Fruit fly (Drosophila melanogaster) whole organism, prepupa: Measurements from ENCODE around the gene ETHR.

Experiments
- Blimp-1 ChIP-seq: fragments of 200-800 bp; sonication (Bioruptor generic); optimal IDR thresholded peaks from 3 replicates; lab custom pipeline; 2017; ENCODE audit warnings: missing biosample characterization, missing genetic modification characterization, mild to moderate bottlenecking, moderate library complexity, missing genetic modification reagents
- CG10631 ChIP-seq: fragments of 200-800 bp; sonication (Bioruptor generic); optimal IDR thresholded peaks from 2 replicates; lab custom pipeline; 2016; ENCODE audit warnings: missing biosample characterization, missing genetic modification characterization
- CG10669 ChIP-seq: fragments of 200-800 bp; sonication (Bioruptor generic); optimal IDR thresholded peaks from 3 replicates; lab custom pipeline; 2018; ENCODE audit warnings: missing biosample characterization, mild to moderate bottlenecking, missing genetic modification characterization, moderate library complexity
- CG11762 ChIP-seq: fragments of 200-800 bp; sonication (Bioruptor generic); optimal IDR thresholded peaks from 3 replicates; lab custom pipeline; 2016; ENCODE audit warnings: missing biosample characterization, missing genetic modification characterization; ENCODE audit not compliant: insufficient read depth
- CG11902 ChIP-seq: fragments of 200-800 bp; sonication (Bioruptor generic); optimal IDR thresholded peaks from 3 replicates; lab custom pipeline; 2016; ENCODE audit warnings: missing biosample characterization, missing genetic modification characterization
- CG1621 ChIP-seq: fragments of 200-800 bp; sonication (Bioruptor generic); optimal IDR thresholded peaks from 3 replicates; lab custom pipeline; 2018; ENCODE audit warnings: missing biosample characterization, mild to moderate bottlenecking, missing genetic modification characterization
- CG16779 ChIP-seq: fragments of 200-800 bp; sonication (Bioruptor generic); optimal IDR thresholded peaks from 3 replicates; lab custom pipeline; 2017; ENCODE audit warnings: missing biosample characterization, mild to moderate bottlenecking, missing genetic modification characterization
- CG32006 ChIP-seq: fragments of 200-800 bp; sonication (Bioruptor generic); optimal IDR thresholded peaks from 3 replicates; lab custom pipeline; 2017; ENCODE audit warnings: missing biosample characterization, mild to moderate bottlenecking, missing genetic modification characterization
- CG34406 ChIP-seq: fragments of 200-800 bp; sonication (Bioruptor generic); optimal IDR thresholded peaks from 3 replicates; lab custom pipeline; 2016; ENCODE audit warnings: missing biosample characterization, missing genetic modification characterization
- CG3919 ChIP-seq: fragments of 200-800 bp; sonication (Bioruptor generic); optimal IDR thresholded peaks from 3 replicates; lab custom pipeline; 2016; ENCODE audit warnings: missing biosample characterization, missing genetic modification characterization
- CG6163 ChIP-seq: fragments of 200-800 bp; sonication (Bioruptor generic); IDR thresholded peaks from 3 replicates; pipeline ENCODE4 v1.3.6; 2022; ENCODE audit warnings: missing biosample characterization, missing genetic modification characterization
- CG6276 ChIP-seq: fragments of 200-800 bp; sonication (Bioruptor generic); optimal IDR thresholded peaks from 2 replicates; lab custom pipeline; 2017; ENCODE audit warnings: missing biosample characterization, mild to moderate bottlenecking, missing genetic modification characterization
- CG6792 ChIP-seq: fragments of 200-800 bp; sonication (Bioruptor generic); optimal IDR thresholded peaks from 3 replicates; lab custom pipeline; 2016; ENCODE audit warnings: missing biosample characterization, missing genetic modification characterization
- CG7368 ChIP-seq: fragments of 200-800 bp; sonication (Bioruptor generic); optimal IDR thresholded peaks from 3 replicates; lab custom pipeline; 2016; ENCODE audit warnings: missing biosample characterization, missing genetic modification characterization
- CG8119 ChIP-seq: fragments of 200-800 bp; sonication (Bioruptor generic); IDR thresholded peaks from 3 replicates; pipeline ENCODE4 v1.3.6; 2022; ENCODE audit warnings: missing biosample characterization, missing genetic modification characterization
- CG9139 ChIP-seq: fragments of 200-800 bp; sonication (Bioruptor generic); optimal IDR thresholded peaks from 3 replicates; lab custom pipeline; 2017; ENCODE audit warnings: missing biosample characterization, mild to moderate bottlenecking, missing genetic modification characterization
- Eip75B ChIP-seq: fragments of 200-800 bp; sonication (Bioruptor generic); optimal IDR thresholded peaks from 3 replicates; lab custom pipeline; 2016; ENCODE audit warnings: missing biosample characterization, missing genetic modification characterization
- Eip78C ChIP-seq: fragments of 200-800 bp; sonication (Bioruptor generic); peaks from one replicate; lab custom pipeline; 2016; ENCODE audit warnings: missing biosample characterization, missing genetic modification characterization
- Eip93F ChIP-seq: fragments of 200-800 bp; sonication (Bioruptor generic); optimal IDR thresholded peaks from 2 replicates; lab custom pipeline; 2016; ENCODE audit warnings: missing biosample characterization, mild to moderate bottlenecking, missing genetic modification characterization
- Ets96B ChIP-seq: fragments of 200-800 bp; optimal IDR thresholded peaks from 2 replicates; lab custom pipeline; 2019; ENCODE audit warnings: missing biosample characterization, mild to moderate bottlenecking, missing genetic modification characterization, moderate library complexity
- Gug ChIP-seq: fragments of 200-800 bp; sonication (Bioruptor generic); IDR thresholded peaks from 2 replicates; pipeline ENCODE4 v1.3.6; 2022; ENCODE audit warnings: missing biosample characterization, missing genetic modification characterization
- Hr39 ChIP-seq: fragments of 200-800 bp; sonication (Bioruptor generic); optimal IDR thresholded peaks from 2 replicates; lab custom pipeline; 2016; ENCODE audit warnings: missing biosample characterization, missing genetic modification characterization
- Hr4 ChIP-seq: fragments of 200-800 bp; sonication (Bioruptor generic); optimal IDR thresholded peaks from 3 replicates; lab custom pipeline; 2016; ENCODE audit warnings: missing biosample characterization, missing genetic modification characterization
- Met ChIP-seq: fragments of 200-800 bp; sonication (Bioruptor generic); optimal IDR thresholded peaks from 3 replicates; lab custom pipeline; 2016; ENCODE audit warnings: missing biosample characterization, missing genetic modification characterization
- OdsH ChIP-seq: fragments of 200-800 bp; sonication (Bioruptor generic); optimal IDR thresholded peaks from 3 replicates; lab custom pipeline; 2016; ENCODE audit warnings: missing biosample characterization, missing genetic modification characterization
- Sox102F ChIP-seq: fragments of 200-800 bp; sonication (Bioruptor generic); optimal IDR thresholded peaks from 2 replicates; lab custom pipeline; 2016; ENCODE audit warnings: missing biosample characterization, mild to moderate bottlenecking, missing genetic modification characterization
- Sox14 ChIP-seq: fragments of 200-800 bp; sonication (Bioruptor generic); optimal IDR thresholded peaks from 3 replicates; lab custom pipeline; 2016; ENCODE audit warnings: missing biosample characterization, missing genetic modification characterization
- Sox15 ChIP-seq: fragments of 200-800 bp; sonication (Bioruptor generic); optimal IDR thresholded peaks from 3 replicates; lab custom pipeline; 2016; ENCODE audit warnings: missing biosample characterization, missing genetic modification characterization
- achi ChIP-seq: fragments of 200-800 bp; sonication (Bioruptor generic); optimal IDR thresholded peaks from 3 replicates; lab custom pipeline; 2016; ENCODE audit warnings: missing biosample characterization, missing genetic modification characterization
- cyc ChIP-seq: fragments of 200-800 bp; sonication (Bioruptor generic); optimal IDR thresholded peaks from 3 replicates; lab custom pipeline; 2016; ENCODE audit warnings: missing biosample characterization, missing genetic modification characterization
- dac ChIP-seq: fragments of 200-800 bp; sonication (Bioruptor generic); optimal IDR thresholded peaks from 2 replicates; lab custom pipeline; 2017; ENCODE audit warnings: missing biosample characterization, mild to moderate bottlenecking, missing genetic modification characterization
- dsx ChIP-seq: fragments of 200-800 bp; optimal IDR thresholded peaks from 3 replicates; lab custom pipeline; 2019; ENCODE audit warnings: missing biosample characterization, mild to moderate bottlenecking, missing genetic modification characterization, moderate library complexity; ENCODE audit not compliant: poor library complexity, severe bottlenecking
- eg ChIP-seq: fragments of 200-800 bp; sonication (Bioruptor generic); IDR thresholded peaks from 3 replicates; pipeline ENCODE4 v1.3.6; 2022; ENCODE audit warnings: missing biosample characterization, missing genetic modification characterization
- esn ChIP-seq: fragments of 200-800 bp; sonication (Bioruptor generic); optimal IDR thresholded peaks from 2 replicates; lab custom pipeline; 2016; ENCODE audit warnings: missing biosample characterization, mild to moderate bottlenecking, missing genetic modification characterization, moderate library complexity
- fd85E ChIP-seq: fragments of 200-800 bp; sonication (Bioruptor generic); optimal IDR thresholded peaks from 3 replicates; lab custom pipeline; 2016; ENCODE audit warnings: missing biosample characterization, missing genetic modification characterization
- fkh ChIP-seq: fragments of 200-800 bp; sonication (Bioruptor generic); optimal IDR thresholded peaks from 3 replicates; lab custom pipeline; 2017; ENCODE audit warnings: missing biosample characterization, mild to moderate bottlenecking, missing genetic modification characterization, moderate library complexity
- lz ChIP-seq: fragments of 200-800 bp; sonication (Bioruptor generic); optimal IDR thresholded peaks from 3 replicates; lab custom pipeline; 2016; ENCODE audit warnings: missing biosample characterization, missing genetic modification characterization
- net ChIP-seq: fragments of 200-800 bp; sonication (Bioruptor generic); optimal IDR thresholded peaks from 3 replicates; lab custom pipeline; 2016; ENCODE audit warnings: missing biosample characterization, missing genetic modification characterization
- spab ChIP-seq: fragments of 200-800 bp; sonication (Bioruptor generic); optimal IDR thresholded peaks from 2 replicates; lab custom pipeline; 2017; ENCODE audit warnings: missing biosample characterization, mild to moderate bottlenecking, missing genetic modification characterization, missing genetic modification reagents
- ss ChIP-seq, 2 experiments: fragments of 200-800 bp; sonication (Bioruptor generic); optimal IDR thresholded peaks; 2 replicates in 1 of 2; 3 replicates in 1 of 2; lab custom pipeline; 2017 to 2018; ENCODE audit warnings: mild to moderate bottlenecking in 2 of 2, missing biosample characterization in 2 of 2, missing genetic modification characterization in 2 of 2, moderate library complexity in 1 of 2
- svp ChIP-seq: fragments of 200-800 bp; sonication (Bioruptor generic); peaks from one replicate; lab custom pipeline; 2016; ENCODE audit warnings: missing biosample characterization, missing genetic modification characterization
- topi ChIP-seq: fragments of 200-800 bp; sonication (Bioruptor generic); optimal IDR thresholded peaks from 3 replicates; lab custom pipeline; 2016; ENCODE audit warnings: missing biosample characterization, missing genetic modification characterization
- vri ChIP-seq: fragments of 200-800 bp; sonication (Bioruptor generic); optimal IDR thresholded peaks from 3 replicates; lab custom pipeline; 2016; ENCODE audit warnings: missing biosample characterization, mild to moderate bottlenecking, missing genetic modification characterization

Gene ETHR

DNA sequence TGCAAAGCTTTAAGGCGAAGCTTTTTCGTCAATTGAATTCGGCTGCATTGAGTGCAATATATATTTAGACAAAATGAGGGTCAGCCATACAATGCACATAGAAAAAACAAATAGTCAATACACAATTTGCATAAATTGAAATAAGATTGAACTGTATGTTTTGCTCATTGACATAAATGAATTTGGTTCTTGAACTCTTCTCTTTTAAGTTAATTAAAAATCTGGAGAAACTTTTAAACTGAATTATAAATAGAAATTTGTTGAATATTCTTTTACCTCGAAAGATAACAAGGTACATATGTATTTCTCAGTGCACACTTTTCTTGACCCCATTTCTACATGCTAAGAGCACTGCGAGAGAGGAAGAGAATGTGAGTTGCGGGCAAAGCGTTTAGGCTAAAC is 40.5 kb upstream of the ETHR start (continued):
- TF ChIP-seq CG10631 (GFP tag; lab: Kevin White, UChicago) (peak; percentile 43), dac (GFP tag; lab: Kevin White, UChicago) (peak; percentile 7), vri (GFP tag; lab: Kevin White, UChicago) (no peak), CG8119 (GFP tag; lab: Robert Waterston, UW) (peak; percentile 67; the same call in 1 of the 3 replicates), CG1621 (tag; lab: Kevin White, UChicago) (no peak), CG34406 (GFP tag; lab: Kevin White, UChicago) (no peak), CG10669 (GFP tag; lab: Kevin White, UChicago) (no peak), achi (GFP tag; lab: Kevin White, UChicago) (no peak), Sox15 (GFP tag; lab: Kevin White, UChicago) (no peak), eg (GFP tag; lab: Robert Waterston, UW) (no peak; the same call in 1 of the 3 replicates), lz (GFP tag; lab: Kevin White, UChicago) (no peak), Met (no peak), Hr4 (GFP tag; lab: Kevin White, UChicago) (peak; percentile 55), dsx (GFP tag; lab: Kevin White, UChicago) (no peak), fd85E (GFP tag; lab: Kevin White, UChicago) (no peak), ss (GFP tag; optimal IDR thresholded peaks at IDR 0.05; lab: Kevin White, UChicago) (no peak), Hr39 (GFP tag; lab: Kevin White, UChicago) (no peak)

DNA sequence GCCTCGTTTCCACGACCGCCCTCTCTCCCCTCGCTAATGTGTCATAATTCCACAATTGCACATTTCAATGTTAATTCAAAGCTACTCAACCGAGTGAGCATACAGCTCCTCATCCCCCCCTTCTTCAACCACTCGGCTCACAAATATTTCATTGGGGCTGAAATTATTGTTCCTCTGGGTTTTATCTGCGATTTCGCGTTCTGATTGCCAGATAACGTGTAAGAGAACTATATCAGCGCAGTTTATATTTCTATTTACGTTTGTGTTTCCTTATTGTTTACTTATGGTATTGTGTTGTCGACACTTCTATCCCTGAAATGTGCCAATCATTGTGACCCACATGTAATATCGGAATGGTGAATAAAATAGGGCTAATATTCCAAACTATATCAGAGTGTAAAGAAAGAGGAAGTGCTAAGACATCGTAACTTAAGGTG is 40.0 kb upstream of the ETHR start:
- TF ChIP-seq vri (GFP tag; lab: Kevin White, UChicago) (peak; percentile 87), fkh (GFP tag; lab: Kevin White, UChicago) (peak; percentile 74), CG8119 (GFP tag; lab: Robert Waterston, UW) (no peak), CG7368 (GFP tag; lab: Kevin White, UChicago) (no peak), CG11762 (no peak), OdsH (GFP tag; lab: Kevin White, UChicago) (no peak), net (GFP tag; lab: Kevin White, UChicago) (no peak), CG11902 (GFP tag; lab: Kevin White, UChicago) (no peak), Gug (GFP tag; lab: Robert Waterston, UW) (no peak), CG1621 (tag; lab: Kevin White, UChicago) (no peak)

DNA sequence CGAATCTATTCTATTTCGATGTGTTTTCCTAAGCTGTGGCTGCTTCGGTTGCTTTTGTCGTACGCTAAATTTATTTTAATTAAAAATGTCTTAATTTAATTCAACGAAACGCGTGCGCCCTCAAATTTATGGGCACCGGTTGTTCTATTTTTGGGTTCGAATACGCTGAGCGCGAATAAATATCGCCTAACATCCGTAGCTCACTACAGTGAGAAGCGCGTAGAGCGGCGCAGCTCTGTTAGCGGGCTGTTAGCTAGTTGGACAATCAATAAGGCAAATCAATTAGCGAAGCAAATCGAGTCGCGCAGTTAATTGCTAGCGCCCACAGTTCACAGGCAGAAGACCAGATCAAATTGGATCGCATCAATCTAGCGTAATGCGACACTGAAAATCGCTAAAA is 36.7 kb upstream of the ETHR start:
- TF ChIP-seq cyc (GFP tag; lab: Kevin White, UChicago), result no peak
- no peak for TF ChIP-seq Ets96B (tag; lab: Kevin White, UChicago)
- no peak for TF ChIP-seq lz (GFP tag; lab: Kevin White, UChicago)
- TF ChIP-seq Eip75B, result no peak
- TF ChIP-seq Blimp-1 (GFP tag; lab: Kevin White, UChicago), result no peak
- TF ChIP-seq CG10631 (GFP tag; lab: Kevin White, UChicago), result no peak
- no peak for TF ChIP-seq CG6276 (GFP tag; lab: Kevin White, UChicago)
- no peak for TF ChIP-seq esn
- no peak for TF ChIP-seq CG7368 (GFP tag; lab: Kevin White, UChicago)

DNA sequence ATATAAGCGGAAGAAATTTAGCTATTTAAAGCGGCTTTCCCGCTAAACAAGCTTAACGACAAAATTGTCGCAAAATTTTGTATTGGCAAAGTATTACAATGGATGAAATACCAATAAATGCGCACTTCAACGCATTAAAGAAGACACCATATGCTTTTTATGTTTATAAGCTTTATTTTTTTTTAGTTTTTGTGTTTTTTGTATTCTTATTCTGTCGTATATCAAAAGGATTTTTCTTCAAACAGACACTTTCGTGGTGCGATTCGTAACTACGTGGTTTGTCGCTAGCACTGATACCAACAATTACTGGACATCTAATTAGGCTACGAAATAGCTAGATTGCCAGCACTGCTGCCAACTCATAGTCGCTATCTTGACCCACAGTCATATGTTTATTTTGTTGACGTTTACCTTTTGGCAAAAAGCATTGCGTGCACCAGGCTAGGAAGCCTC is 32.1 kb upstream of the ETHR start, which contains the start of gene Ddrgk1:
TSS of gene Ddrgk1 (plus strand) at position 387 of the 453 bp plus-strand sequence.
- TF ChIP-seq CG6792 (GFP tag; lab: Kevin White, UChicago) (no peak), Eip75B (no peak), CG7368 (GFP tag; lab: Kevin White, UChicago) (no peak), net (GFP tag; lab: Kevin White, UChicago) (no peak), Hr39 (GFP tag; lab: Kevin White, UChicago) (peak; percentile 44), Eip93F (GFP tag; lab: Kevin White, UChicago) (no peak), CG10669 (GFP tag; lab: Kevin White, UChicago) (no peak), svp (GFP tag; lab: Kevin White, UChicago) (no peak), CG3919 (GFP tag; lab: Kevin White, UChicago) (no peak), CG9139 (GFP tag; lab: Kevin White, UChicago) (no peak), Hr4 (GFP tag; lab: Kevin White, UChicago) (no peak), spab (GFP tag; lab: Kevin White, UChicago) (no peak), topi (GFP tag; lab: Kevin White, UChicago) (peak; percentile 15), Sox102F (GFP tag; lab: Kevin White, UChicago) (no peak), Eip78C (GFP tag; lab: Kevin White, UChicago) (no peak), Sox14 (GFP tag; lab: Kevin White, UChicago) (peak; percentile 41), fkh (GFP tag; lab: Kevin White, UChicago) (peak; percentile 77), CG11902 (GFP tag; lab: Kevin White, UChicago) (no peak), CG6163 (no peak), dsx (GFP tag; lab: Kevin White, UChicago) (no peak), ss (GFP tag; optimal IDR thresholded peaks at IDR 0.05; lab: Kevin White, UChicago) (no peak), lz (GFP tag; lab: Kevin White, UChicago) (peak; percentile 46), CG32006 (no peak), eg (GFP tag; lab: Robert Waterston, UW) (no peak), CG10631 (GFP tag; lab: Kevin White, UChicago) (no peak), CG16779 (tag; lab: Kevin White, UChicago) (no peak)
